Worm (Caenorhabditis elegans): ENCODE results near the gene srv-25.

The srv-25 gene

ce11 chrIV:6336748-6337147, 33.2 kb upstream of the srv-25 start (continued):
- TF ChIP-seq Y56A3A.18 (GFP tag; IDR thresholded peaks at IDR 0.05) (0 out of 2 replicates have a peak, but pooled peaks have one; percentile 40), athp-1 (tag; optimal IDR thresholded peaks at IDR 0.05) (peak; percentile 70), hrde-1 (tag; optimal IDR thresholded peaks at IDR 0.05; ENCODE audit: borderline replicate concordance) (no peak), F49E8.2 (tag; optimal IDR thresholded peaks at IDR 0.05; ENCODE audit: insufficient read depth) (no peak), B0261.1 (tag; optimal IDR thresholded peaks at IDR 0.05) (peak; percentile 2), F52B5.7 (tag; optimal IDR thresholded peaks at IDR 0.05) (peak; percentile 58), B0019.2 (GFP tag; conservative IDR thresholded peaks at IDR 0.05) (no peak), lsy-27 (tag; optimal IDR thresholded peaks at IDR 0.05; ENCODE audit: borderline replicate concordance, insufficient read depth) (no peak), lin-26 (GFP tag; IDR thresholded peaks at IDR 0.05) (peak; percentile 71; the same call in 1 of the 2 replicates), ztf-22 (GFP tag; optimal IDR thresholded peaks at IDR 0.05) (peak; percentile 89), ceh-100 (GFP tag; IDR thresholded peaks at IDR 0.05) (peak; percentile 45), D2030.7 (GFP tag; IDR thresholded peaks at IDR 0.05) (no peak), pha-4 (tag; optimal IDR thresholded peaks at IDR 0.05) (no peak), madf-3 (GFP tag; IDR thresholded peaks at IDR 0.05) (0 out of 2 replicates have a peak, but pooled peaks have one; percentile 15), ztf-25 (GFP tag; IDR thresholded peaks at IDR 0.05) (no peak), akir-1 (GFP tag; optimal IDR thresholded peaks at IDR 0.05) (peak; percentile 92), nhr-179 (tag; optimal IDR thresholded peaks at IDR 0.05) (no peak), lir-1 (GFP tag; conservative IDR thresholded peaks at IDR 0.05) (peak; percentile 86), mxl-1 (tag; optimal IDR thresholded peaks at IDR 0.05) (no peak), Y79H2A.3 (GFP tag; conservative IDR thresholded peaks at IDR 0.05) (no peak), fkh-3 (tag; optimal IDR thresholded peaks at IDR 0.05) (no peak), pbrm-1 (GFP tag; IDR thresholded peaks at IDR 0.05) (peak; percentile 84), nhr-120 (GFP tag; IDR thresholded peaks at IDR 0.05) (no peak), hsf-1 (GFP tag; IDR thresholded peaks at IDR 0.05) (no peak), T07F8.4 (tag; optimal IDR thresholded peaks at IDR 0.05) (peak; percentile 21), gei-17 (GFP tag; optimal IDR thresholded peaks at IDR 0.05) (peak; percentile 83), madf-10 (tag; optimal IDR thresholded peaks at IDR 0.05) (peak; percentile 83), Y53G8AR.9 (GFP tag; conservative IDR thresholded peaks at IDR 0.05) (peak; percentile 85), F39B2.1 (GFP tag; IDR thresholded peaks at IDR 0.05) (no peak), ekl-4 (GFP tag; IDR thresholded peaks at IDR 0.05) (peak; percentile 89), tbp1 (GFP tag; optimal IDR thresholded peaks at IDR 0.05) (peak; percentile 69), nhr-90 (tag; optimal IDR thresholded peaks at IDR 0.05) (peak; percentile 78), ztf-28 (GFP tag; IDR thresholded peaks at IDR 0.05) (no peak), madf-6 (GFP tag; IDR thresholded peaks at IDR 0.05) (peak; percentile 48; the same call in 1 of the 2 replicates), tlf-1 (GFP tag; optimal IDR thresholded peaks at IDR 0.05) (peak; percentile 91), ceh-58 (GFP tag; IDR thresholded peaks at IDR 0.05) (no peak), B0035.1 (tag; optimal IDR thresholded peaks at IDR 0.05) (peak; percentile 45), nhr-27 (tag; optimal IDR thresholded peaks at IDR 0.05) (no peak), zim-3 (tag; optimal IDR thresholded peaks at IDR 0.05) (peak; percentile 21), atf-7 (tag; optimal IDR thresholded peaks at IDR 0.05) (peak; percentile 97), lin-54 (GFP tag; optimal IDR thresholded peaks at IDR 0.05) (peak; percentile 70), die-1 (tag; optimal IDR thresholded peaks at IDR 0.05) (peak; percentile 34), T26A5.8 (tag; optimal IDR thresholded peaks at IDR 0.05) (no peak), cebp-2 (GFP tag; IDR thresholded peaks at IDR 0.05) (peak; percentile 32; the same call in 1 of the 2 replicates), K12H6.12 (tag; optimal IDR thresholded peaks at IDR 0.05) (peak; percentile 90), Y67H2A.10 (GFP tag; conservative IDR thresholded peaks at IDR 0.05) (no peak), ztf-3 (GFP tag; optimal IDR thresholded peaks at IDR 0.05) (peak; percentile 81), dox-1 (GFP tag; IDR thresholded peaks at IDR 0.05) (peak; percentile 85), nfya-2 (GFP tag; IDR thresholded peaks at IDR 0.05) (no peak)

All from whole organism, young adult.